Worm (Caenorhabditis elegans) whole organism, L2 larva: ENCODE data around the gene cyp-34A6.
A peak's percentile ranks its signal among the peaks of the same experiment; 100 is the strongest.

Source experiments
- R02D3.7 ChIP-seq: fragments of 150-350 bp; optimal IDR thresholded peaks from 2 replicates; lab custom pipeline; 2014; ENCODE audit warnings: missing biosample characterization, missing genetic modification characterization
- Y55F3AM.14 ChIP-seq: fragments of 200-800 bp; sonication (Bioruptor generic); optimal IDR thresholded peaks from 2 replicates; lab custom pipeline; 2018; ENCODE audit warnings: mild to moderate bottlenecking, missing genetic modification characterization, missing compliant biosample characterization
- ZK546.5 ChIP-seq: sonication (generic microtip); optimal IDR thresholded peaks from 2 replicates; lab custom pipeline; 2017; ENCODE audit warnings: missing biosample characterization, missing genetic modification characterization
- aly-2 ChIP-seq: fragments of 150-350 bp; optimal IDR thresholded peaks from 2 replicates; lab custom pipeline; 2014; ENCODE audit warnings: missing biosample characterization, missing genetic modification characterization
- ama-1 ChIP-seq: fragments of 150-350 bp; optimal IDR thresholded peaks from 2 replicates; lab custom pipeline; 2018; ENCODE audit warnings: inconsistent platforms
- ceh-16 ChIP-seq: fragments of 150-350 bp; optimal IDR thresholded peaks from 2 replicates; lab custom pipeline; 2014; ENCODE audit warnings: missing biosample characterization, missing genetic modification characterization
- ceh-82 ChIP-seq: fragments of 150-350 bp; optimal IDR thresholded peaks from 2 replicates; lab custom pipeline; 2014; ENCODE audit warnings: missing biosample characterization, missing genetic modification characterization
- crh-2 ChIP-seq: sonication (generic microtip); optimal IDR thresholded peaks from 2 replicates; lab custom pipeline; 2017; ENCODE audit warnings: missing biosample characterization, missing genetic modification characterization
- dmd-4 ChIP-seq: sonication (generic microtip); optimal IDR thresholded peaks from 2 replicates; lab custom pipeline; 2017; ENCODE audit warnings: missing biosample characterization, missing genetic modification characterization
- egl-27 ChIP-seq: sonication (generic microtip); optimal IDR thresholded peaks from 3 replicates; lab custom pipeline; 2017; ENCODE audit warnings: missing biosample characterization, missing genetic modification reagents, missing genetic modification characterization
- elt-1 ChIP-seq: fragments of 150-350 bp; optimal IDR thresholded peaks from 2 replicates; lab custom pipeline; 2014; ENCODE audit warnings: missing biosample characterization, missing genetic modification characterization
- elt-3 ChIP-seq: sonication (generic microtip); optimal IDR thresholded peaks from 2 replicates; lab custom pipeline; 2017; ENCODE audit warnings: missing biosample characterization, missing genetic modification characterization
- fos-1 ChIP-seq: fragments of 150-350 bp; optimal IDR thresholded peaks from 2 replicates; lab custom pipeline; 2014; ENCODE audit warnings: missing biosample characterization, missing genetic modification characterization
- lin-13 ChIP-seq: fragments of 150-350 bp; optimal IDR thresholded peaks from 2 replicates; lab custom pipeline; 2014; ENCODE audit warnings: missing biosample characterization, missing genetic modification reagents, missing genetic modification characterization
- lin-39 ChIP-seq: fragments of 150-350 bp; optimal IDR thresholded peaks from 2 replicates; lab custom pipeline; 2014; ENCODE audit warnings: missing biosample characterization, missing genetic modification reagents, missing genetic modification characterization
- mab-5 ChIP-seq: fragments of 150-350 bp; optimal IDR thresholded peaks from 2 replicates; lab custom pipeline; 2014; ENCODE audit warnings: missing biosample characterization, missing genetic modification characterization
- mbf-1 ChIP-seq: sonication (generic microtip); optimal IDR thresholded peaks from 2 replicates; lab custom pipeline; 2017; ENCODE audit warnings: missing biosample characterization, missing genetic modification characterization
- mdl-1 ChIP-seq, 2 experiments: fragments of 150-350 bp in 1 of 2; sonication (generic microtip) in 1 of 2; optimal IDR thresholded peaks; 2 replicates each; lab custom pipeline; 2017; ENCODE audit warnings: missing biosample characterization in 2 of 2, missing genetic modification characterization in 2 of 2
- nhr-11 ChIP-seq: fragments of 150-350 bp; optimal IDR thresholded peaks from 2 replicates; lab custom pipeline; 2014; ENCODE audit warnings: missing biosample characterization, missing genetic modification characterization
- nhr-21 ChIP-seq: fragments of 150-350 bp; optimal IDR thresholded peaks from 2 replicates; lab custom pipeline; 2014; ENCODE audit warnings: missing biosample characterization, missing genetic modification characterization
- nhr-23 ChIP-seq: fragments of 150-350 bp; optimal IDR thresholded peaks from 2 replicates; lab custom pipeline; 2014; ENCODE audit warnings: missing biosample characterization, missing genetic modification reagents, missing genetic modification characterization
- nhr-237 ChIP-seq: fragments of 150-350 bp; optimal IDR thresholded peaks from 2 replicates; lab custom pipeline; 2014; ENCODE audit warnings: missing biosample characterization, missing genetic modification characterization
- nhr-6 ChIP-seq: fragments of 150-350 bp; optimal IDR thresholded peaks from 2 replicates; lab custom pipeline; 2014; ENCODE audit warnings: missing biosample characterization, missing genetic modification characterization
- nhr-77 ChIP-seq: fragments of 150-350 bp; optimal IDR thresholded peaks from 2 replicates; lab custom pipeline; 2014; ENCODE audit warnings: missing biosample characterization, missing genetic modification characterization
- peb-1 ChIP-seq: fragments of 150-350 bp; optimal IDR thresholded peaks from 2 replicates; lab custom pipeline; 2014; ENCODE audit warnings: missing biosample characterization, missing genetic modification characterization
- skn-1 ChIP-seq: sonication (generic microtip); optimal IDR thresholded peaks from 2 replicates; lab custom pipeline; 2017; ENCODE audit warnings: missing biosample characterization, missing genetic modification characterization
- sma-3 ChIP-seq: sonication (generic microtip); optimal IDR thresholded peaks from 2 replicates; lab custom pipeline; 2016; ENCODE audit warnings: missing genetic modification reagents, missing genetic modification characterization, missing compliant biosample characterization
- sma-9 ChIP-seq, 2 experiments: fragments of 150-350 bp in 1 of 2; sonication (generic microtip) in 1 of 2; optimal IDR thresholded peaks; 2 replicates each; lab custom pipeline; 2014 to 2016; ENCODE audit warnings: missing genetic modification characterization in 2 of 2, mild to moderate bottlenecking in 1 of 2, missing biosample characterization in 1 of 2, missing compliant biosample characterization in 1 of 2, missing genetic modification reagents in 1 of 2, moderate library complexity in 1 of 2
- unc-39 ChIP-seq: fragments of 150-350 bp; optimal IDR thresholded peaks from 2 replicates; lab custom pipeline; 2014; ENCODE audit warnings: missing biosample characterization, missing genetic modification characterization
- unc-55 ChIP-seq: fragments of 150-350 bp; sonication (generic microtip); optimal IDR thresholded peaks from 3 replicates; lab custom pipeline; 2014; ENCODE audit warnings: missing biosample characterization, missing genetic modification reagents, missing genetic modification characterization
- unc-62 ChIP-seq: fragments of 150-350 bp; optimal IDR thresholded peaks from 2 replicates; lab custom pipeline; 2014; ENCODE audit warnings: missing biosample characterization, missing genetic modification reagents, missing genetic modification characterization
- zag-1 ChIP-seq: fragments of 150-350 bp; optimal IDR thresholded peaks from 2 replicates; lab custom pipeline; 2014; ENCODE audit warnings: missing biosample characterization, missing genetic modification characterization
- ztf-1 ChIP-seq: fragments of 200-800 bp; sonication (Bioruptor generic); conservative IDR thresholded peaks from 2 replicates; pipeline ENCODE4 v1.3.6; 2022; ENCODE audit warnings: missing genetic modification characterization, missing compliant biosample characterization
- ztf-11 ChIP-seq: sonication (generic microtip); optimal IDR thresholded peaks from 2 replicates; lab custom pipeline; 2017; ENCODE audit warnings: missing biosample characterization, missing genetic modification characterization
- ztf-4 ChIP-seq: fragments of 150-350 bp; optimal IDR thresholded peaks from 2 replicates; lab custom pipeline; 2014; ENCODE audit warnings: missing biosample characterization, missing genetic modification characterization

The cyp-34A6 gene

DNA sequence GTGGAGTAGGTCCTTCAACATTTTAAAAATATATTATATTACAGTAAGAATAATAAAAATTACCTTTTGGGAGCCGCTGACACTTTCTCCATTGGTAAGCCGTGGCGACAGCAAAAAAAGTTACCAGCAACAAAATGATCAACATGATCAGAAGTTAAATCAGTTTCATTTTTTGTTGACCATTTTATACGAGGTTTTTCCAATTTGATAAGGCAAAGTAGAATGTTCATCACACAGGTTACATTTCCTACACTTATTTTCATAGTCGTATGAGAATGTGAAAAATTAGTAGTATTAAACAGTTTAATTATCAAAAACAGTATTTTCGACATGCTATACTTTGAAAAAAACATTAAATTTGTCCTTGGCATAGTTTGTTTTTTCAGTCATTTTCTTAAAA lies 11.7 kb upstream of the cyp-34A6 start, which contains the start of gene cyp-34A10:
cyp-34A10 (minus strand) TSS at position 146 of the 400 bp plus-strand sequence.
- TF ChIP-seq elt-1 (tag; lab: Kevin White, UChicago) (no peak), elt-3 (tag; lab: Kevin White, UChicago) (no peak), sma-9 (GFP tag; optimal IDR thresholded peaks at IDR 0.05; lab: Kevin White, UChicago) (no peak), sma-9 (tag; optimal IDR thresholded peaks at IDR 0.05; lab: Kevin White, UChicago) (no peak)

DNA sequence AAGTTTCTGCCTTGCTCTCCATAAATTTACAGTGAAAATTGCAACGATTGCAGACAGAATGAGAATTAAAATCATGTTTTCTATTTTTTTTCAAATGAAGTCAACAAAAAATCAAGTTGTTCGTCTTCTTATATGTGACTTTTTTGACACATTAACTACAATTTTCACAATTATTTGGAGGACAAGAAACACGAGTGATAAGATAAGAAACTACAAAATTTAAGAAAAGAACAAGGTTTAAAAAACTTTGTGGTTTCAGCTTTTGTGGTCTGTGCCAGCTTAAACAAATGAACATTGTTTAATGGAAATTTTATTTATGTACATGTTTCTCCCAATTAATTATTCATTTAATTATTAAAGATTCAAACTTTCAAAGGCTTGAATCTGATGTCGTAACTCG lies 9.3 kb upstream of the cyp-34A6 start, which contains the start of gene cyp-34A9:
cyp-34A9 (minus strand) TSS at position 131 of the 400 bp plus-strand sequence.
- TF ChIP-seq fos-1 (peak; percentile 36), sma-9 (GFP tag; optimal IDR thresholded peaks at IDR 0.05; lab: Kevin White, UChicago) (peak; percentile 58), sma-9 (tag; optimal IDR thresholded peaks at IDR 0.05; lab: Kevin White, UChicago) (no peak), ztf-1 (GFP tag; lab: Robert Waterston, UW) (no peak), nhr-11 (tag; lab: Kevin White, UChicago) (no peak), skn-1 (no peak), aly-2 (tag; lab: Kevin White, UChicago) (no peak), ztf-11 (no peak), nhr-21 (tag; lab: Kevin White, UChicago) (no peak)

DNA sequence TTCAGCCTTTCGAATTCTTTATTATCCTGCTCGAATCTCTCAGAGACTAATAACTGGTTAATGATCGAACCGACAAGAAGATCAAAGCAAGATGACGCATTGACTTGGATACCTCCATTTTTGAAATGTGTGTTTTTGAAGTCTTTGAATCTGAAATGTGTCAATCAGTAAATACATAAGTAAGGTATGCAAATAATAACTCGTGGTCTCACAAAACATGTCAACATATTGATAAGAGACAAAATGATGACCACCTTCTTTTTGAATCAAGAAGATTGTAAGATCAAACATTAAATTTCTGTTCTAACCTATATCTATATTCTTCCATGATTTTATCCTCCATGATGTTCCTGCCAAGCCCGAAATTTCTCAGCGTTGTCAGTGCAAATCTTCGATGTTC lies 8.5 kb upstream of the cyp-34A6 start:
- TF ChIP-seq mdl-1 (tag; optimal IDR thresholded peaks at IDR 0.05; lab: Kevin White, UChicago) (no peak), nhr-77 (tag; lab: Kevin White, UChicago) (no peak), mbf-1 (tag; lab: Kevin White, UChicago) (no peak), ceh-82 (tag; lab: Kevin White, UChicago) (no peak), crh-2 (tag; lab: Kevin White, UChicago) (no peak), elt-1 (tag; lab: Kevin White, UChicago) (no peak), ZK546.5 (tag; lab: Kevin White, UChicago) (no peak), R02D3.7 (no peak), nhr-11 (tag; lab: Kevin White, UChicago) (no peak), fos-1 (no peak), nhr-6 (tag; lab: Kevin White, UChicago) (no peak), nhr-21 (tag; lab: Kevin White, UChicago) (no peak), ama-1 (lab: Kevin White, UChicago) (no peak), unc-39 (tag; lab: Kevin White, UChicago) (no peak), zag-1 (tag; lab: Kevin White, UChicago) (no peak), lin-13 (no peak), aly-2 (tag; lab: Kevin White, UChicago) (no peak), ceh-16 (tag; lab: Kevin White, UChicago) (no peak), skn-1 (no peak), egl-27 (tag; lab: Kevin White, UChicago) (no peak)

DNA sequence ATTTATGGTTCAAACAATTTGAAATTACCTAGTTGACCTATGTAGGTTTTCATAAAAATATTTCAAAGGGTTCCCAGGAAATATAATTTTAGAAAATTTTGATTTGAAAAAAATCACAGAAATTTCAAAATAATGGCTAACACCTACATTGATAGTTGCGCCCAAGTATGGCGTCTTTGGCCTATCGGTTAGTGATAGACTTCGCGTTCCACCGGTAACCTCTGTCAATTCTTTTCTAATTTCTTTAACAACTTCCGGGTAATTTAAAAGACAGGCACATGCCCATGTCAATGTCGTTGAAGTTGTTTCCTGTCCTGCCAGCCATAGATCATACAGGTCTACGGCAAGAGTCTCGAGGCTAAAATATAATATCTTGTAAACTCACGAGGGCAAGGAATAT lies 7.8 kb upstream of the cyp-34A6 start:
- TF ChIP-seq ama-1 (lab: Kevin White, UChicago) (no peak), ztf-4 (no peak), skn-1 (no peak), Y55F3AM.14 (GFP tag; lab: Kevin White, UChicago) (no peak), nhr-11 (tag; lab: Kevin White, UChicago) (no peak), unc-55 (GFP tag; lab: Kevin White, UChicago) (no peak), nhr-23 (no peak), R02D3.7 (no peak), elt-1 (tag; lab: Kevin White, UChicago) (no peak), mab-5 (no peak), unc-62 (GFP tag; lab: Kevin White, UChicago) (no peak)

DNA sequence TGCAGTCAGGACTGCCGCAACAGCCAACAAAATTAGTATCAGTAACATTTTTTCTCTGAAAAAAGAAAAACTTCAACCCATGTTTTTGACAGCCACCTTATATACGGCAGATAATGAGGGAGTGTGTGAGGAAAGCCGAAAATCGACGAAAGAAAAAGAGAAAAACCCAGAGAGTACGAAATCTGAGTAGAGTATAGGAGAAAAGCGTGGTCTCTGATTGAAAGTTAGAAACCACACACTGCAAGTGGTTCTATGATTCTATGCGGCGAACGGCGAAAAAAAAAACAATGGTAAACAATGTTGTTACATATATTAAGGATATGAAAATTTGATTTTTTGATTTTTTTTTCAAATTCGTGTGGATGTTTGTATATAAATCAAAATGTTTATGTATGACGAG lies 6.6 kb upstream of the cyp-34A6 start, which contains the start of gene cyp-34A8:
cyp-34A8 (minus strand) TSS at position 62 of the 400 bp plus-strand sequence.
- TF ChIP-seq sma-9 (GFP tag; optimal IDR thresholded peaks at IDR 0.05; lab: Kevin White, UChicago) = peak; percentile 31
- no peak for TF ChIP-seq sma-9 (tag; optimal IDR thresholded peaks at IDR 0.05; lab: Kevin White, UChicago)
- no peak for TF ChIP-seq ztf-4
- TF ChIP-seq dmd-4 (tag; lab: Kevin White, UChicago) = no peak

DNA sequence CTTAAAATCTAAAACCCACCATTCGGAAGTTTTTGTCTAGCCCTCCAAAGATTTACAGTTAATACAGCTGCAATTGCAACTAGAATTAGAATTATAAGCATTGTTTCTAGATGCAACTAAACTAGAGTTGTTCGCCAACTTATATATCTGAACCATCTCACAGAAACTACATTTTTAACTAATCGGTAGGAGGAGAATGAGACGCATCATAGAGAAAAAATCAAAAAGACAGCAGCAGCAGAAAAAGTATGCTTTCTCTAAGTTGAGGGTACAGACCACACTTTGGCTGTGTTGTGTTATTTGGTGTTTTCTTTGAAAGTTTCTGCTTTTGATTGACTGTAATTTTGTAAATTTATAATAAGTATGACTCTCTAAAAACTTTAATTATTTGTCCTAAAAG lies 2.6 kb upstream of the cyp-34A6 start, which contains the start of gene cyp-34A7:
cyp-34A7 (minus strand) TSS at position 101 of the 400 bp plus-strand sequence.
- TF ChIP-seq ZK546.5 (tag; lab: Kevin White, UChicago) (no peak), zag-1 (tag; lab: Kevin White, UChicago) (no peak), nhr-11 (tag; lab: Kevin White, UChicago) (no peak), peb-1 (no peak), skn-1 (no peak), nhr-23 (no peak), ztf-11 (no peak), Y55F3AM.14 (GFP tag; lab: Kevin White, UChicago) (no peak), dmd-4 (tag; lab: Kevin White, UChicago) (no peak), nhr-237 (no peak), lin-39 (tag; lab: Kevin White, UChicago) (no peak), sma-3 (GFP tag; lab: Kevin White, UChicago) (no peak), mdl-1 (tag; optimal IDR thresholded peaks at IDR 0.05; lab: Kevin White, UChicago) (no peak)
